Worm (Caenorhabditis elegans): Measurements from ENCODE around the gene F28H7.2.

Gene F28H7.2

ce11 chrV:10762695-10763094 is 15.0 kb downstream of the F28H7.2 start, which contains the start of gene sre-6:
TSS of gene sre-6 (minus strand) at chrV:10762795.
- no peak for TF ChIP-seq snpc-4 (GFP tag; optimal IDR thresholded peaks at IDR 0.05)
- TF ChIP-seq snpc-4 (tag; optimal IDR thresholded peaks at IDR 0.05), result no peak
- TF ChIP-seq F10E7.11 (tag; optimal IDR thresholded peaks at IDR 0.05), result no peak
- TF ChIP-seq F23B12.7 (tag; optimal IDR thresholded peaks at IDR 0.05; ENCODE audit: insufficient read depth), result no peak
- no peak for TF ChIP-seq unc-130 (GFP tag; optimal IDR thresholded peaks at IDR 0.05)
- no peak for TF ChIP-seq ztf-6 (GFP tag; IDR thresholded peaks at IDR 0.05)
- TF ChIP-seq efl-1 (GFP tag; optimal IDR thresholded peaks at IDR 0.05), result no peak
- no peak for TF ChIP-seq F55B11.4 (tag; optimal IDR thresholded peaks at IDR 0.05; ENCODE audit: borderline replicate concordance, insufficient read depth)
- TF ChIP-seq F39B2.1 (GFP tag; IDR thresholded peaks at IDR 0.05), result no peak
- TF ChIP-seq ccch-3 (GFP tag; optimal IDR thresholded peaks at IDR 0.05), result no peak
- TF ChIP-seq C17E4.6 (GFP tag; IDR thresholded peaks at IDR 0.05), result no peak
- no peak for TF ChIP-seq mxl-1 (tag; optimal IDR thresholded peaks at IDR 0.05)
- TF ChIP-seq rpc-1 (optimal IDR thresholded peaks at IDR 0.05), result no peak
- TF ChIP-seq rpc-1 (tag; optimal IDR thresholded peaks at IDR 0.05), result no peak
- no peak for TF ChIP-seq nhr-90 (tag; optimal IDR thresholded peaks at IDR 0.05)
- no peak for TF ChIP-seq F37B4.10 (GFP tag; IDR thresholded peaks at IDR 0.05)
- no peak for TF ChIP-seq madf-3 (GFP tag; IDR thresholded peaks at IDR 0.05)
- TF ChIP-seq hlh-26 (GFP tag; conservative IDR thresholded peaks at IDR 0.05), result no peak

ce11 chrV:10764066-10764465 is 16.4 kb downstream of the F28H7.2 start, which contains the start of gene ocr-1:
TSS of gene ocr-1 (plus strand) at chrV:10764366.
- TF ChIP-seq ceh-40 (GFP tag; IDR thresholded peaks at IDR 0.05) (no peak), Y79H2A.3 (GFP tag; conservative IDR thresholded peaks at IDR 0.05) (no peak), lin-35 (GFP tag; optimal IDR thresholded peaks at IDR 0.05) (no peak), lsy-27 (tag; optimal IDR thresholded peaks at IDR 0.05; ENCODE audit: borderline replicate concordance, insufficient read depth) (no peak), B0261.1 (tag; optimal IDR thresholded peaks at IDR 0.05) (no peak)

DNA sequence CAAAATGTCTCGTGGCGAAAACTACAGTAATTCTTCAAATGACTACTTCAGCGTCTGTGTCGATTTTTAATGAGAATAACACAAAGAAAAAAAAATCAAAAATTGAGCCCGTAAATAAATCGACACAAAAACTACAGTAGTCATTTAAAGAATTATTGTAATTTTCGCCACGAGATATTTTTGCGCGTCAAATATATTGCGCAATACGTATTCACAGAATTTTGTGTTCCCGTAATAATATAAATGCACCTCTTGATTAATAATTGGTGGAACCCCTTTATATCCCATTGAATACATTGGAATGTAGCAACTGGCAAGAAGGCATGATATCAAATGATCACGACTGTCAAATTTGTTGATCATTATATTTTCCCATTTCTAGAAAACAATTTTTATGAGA is 21.2 kb downstream of the F28H7.2 start:
- TF ChIP-seq mxl-1 (tag; optimal IDR thresholded peaks at IDR 0.05) (no peak), nfya-1 (tag; optimal IDR thresholded peaks at IDR 0.05; ENCODE audit: borderline replicate concordance, insufficient read depth) (no peak), F10E7.11 (tag; optimal IDR thresholded peaks at IDR 0.05) (no peak), madf-8 (GFP tag; conservative IDR thresholded peaks at IDR 0.05) (no peak), ceh-58 (GFP tag; IDR thresholded peaks at IDR 0.05) (no peak), egrh-3 (GFP tag; IDR thresholded peaks at IDR 0.05) (no peak)

DNA sequence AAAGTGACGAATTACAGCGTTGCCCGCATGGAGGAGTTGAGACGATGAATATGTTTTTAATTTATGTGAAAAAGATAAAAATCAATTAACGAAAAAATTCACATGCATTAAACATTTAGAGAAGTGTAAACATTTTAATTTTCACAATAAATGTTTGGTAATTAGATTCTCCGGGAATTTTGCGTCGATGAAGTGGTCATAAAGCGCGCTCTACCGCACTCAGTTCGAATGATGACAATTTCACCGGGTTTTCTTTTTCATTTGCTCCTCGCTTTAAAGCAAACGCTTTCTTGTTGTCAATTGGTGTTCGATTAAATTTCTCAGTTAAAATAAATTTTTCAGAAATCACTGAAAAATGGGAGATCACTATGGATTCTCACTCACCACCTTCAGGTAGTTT is 22.3 kb downstream of the F28H7.2 start, which contains the start of the genes D1054.1 and pas-2:
TSS of gene D1054.1 (minus strand) at position 192 of the 400 bp plus-strand sequence.
TSS of gene pas-2 (plus strand) at position 343 of the 400 bp plus-strand sequence.
- no peak for TF ChIP-seq ceh-58 (GFP tag; IDR thresholded peaks at IDR 0.05)
- no peak for TF ChIP-seq aptf-3 (GFP tag; IDR thresholded peaks at IDR 0.05)
- peak; percentile 40; the same call in 1 of the 2 replicates for TF ChIP-seq mcd-1 (GFP tag; IDR thresholded peaks at IDR 0.05)
- TF ChIP-seq snpc-4 (GFP tag; optimal IDR thresholded peaks at IDR 0.05), result no peak
- TF ChIP-seq snpc-4 (tag; optimal IDR thresholded peaks at IDR 0.05), result peak in 1 of 4 experiments; percentile 33
- TF ChIP-seq gei-17 (GFP tag; optimal IDR thresholded peaks at IDR 0.05), result no peak
- no peak for TF ChIP-seq rec-8 (tag; optimal IDR thresholded peaks at IDR 0.05)

DNA sequence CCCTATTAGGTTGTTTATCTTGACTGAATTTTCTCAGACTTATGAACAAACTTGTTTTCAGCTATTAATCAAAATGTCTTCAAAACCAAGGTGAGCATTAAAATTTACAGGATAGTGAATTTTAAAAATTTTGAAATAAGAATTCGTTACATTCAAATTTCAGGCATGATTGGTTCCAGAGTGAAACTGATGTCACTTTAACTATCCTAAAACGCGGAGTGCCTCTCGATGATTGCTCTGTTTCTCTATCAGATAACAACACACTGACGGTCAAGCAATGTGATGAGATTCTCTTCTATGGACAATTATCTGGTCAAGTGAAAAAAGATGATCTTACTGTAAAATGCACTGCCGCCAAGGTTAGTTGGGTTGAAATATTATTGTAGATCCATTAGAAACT is 23.7 kb downstream of the F28H7.2 start, which contains the start of gene D1054.3:
TSS of gene D1054.3 (plus strand) at position 62 of the 400 bp plus-strand sequence.
- TF ChIP-seq F33H1.4 (GFP tag; IDR thresholded peaks at IDR 0.05), result no peak
- peak; percentile 5 for TF ChIP-seq lin-54 (GFP tag; optimal IDR thresholded peaks at IDR 0.05)
- TF ChIP-seq F39B2.1 (GFP tag; IDR thresholded peaks at IDR 0.05), result 0 out of 2 replicates have a peak, but pooled peaks have one; percentile 50
- TF ChIP-seq hmg-20 (GFP tag; IDR thresholded peaks at IDR 0.05), result no peak
- no peak for TF ChIP-seq sdz-38 (tag; optimal IDR thresholded peaks at IDR 0.05)
- peak; percentile 74; the same call in 1 of the 2 replicates for TF ChIP-seq madf-3 (GFP tag; IDR thresholded peaks at IDR 0.05)
- TF ChIP-seq rpc-1 (optimal IDR thresholded peaks at IDR 0.05), result no peak
- no peak for TF ChIP-seq rpc-1 (tag; optimal IDR thresholded peaks at IDR 0.05)
- TF ChIP-seq hsf-1 (GFP tag; IDR thresholded peaks at IDR 0.05), result peak; percentile 51; the same call in 1 of the 2 replicates
- TF ChIP-seq lsy-27 (tag; optimal IDR thresholded peaks at IDR 0.05; ENCODE audit: borderline replicate concordance, insufficient read depth), result no peak
- TF ChIP-seq bed-1 (GFP tag; IDR thresholded peaks at IDR 0.05), result no peak
- TF ChIP-seq ceh-79 (tag; optimal IDR thresholded peaks at IDR 0.05), result no peak
- TF ChIP-seq nhr-80 (tag; optimal IDR thresholded peaks at IDR 0.05), result no peak
- TF ChIP-seq xnd-1 (tag; optimal IDR thresholded peaks at IDR 0.05), result no peak
- TF ChIP-seq nfyb-1 (GFP tag; IDR thresholded peaks at IDR 0.05), result 0 out of 2 replicates have a peak, but pooled peaks have one; percentile 41
- TF ChIP-seq unc-130 (GFP tag; optimal IDR thresholded peaks at IDR 0.05), result no peak
- TF ChIP-seq gei-17 (GFP tag; optimal IDR thresholded peaks at IDR 0.05), result no peak
